Fruit fly (Drosophila melanogaster): ENCODE data around the gene Cen.

Gene Cen

dm6 chr2L:20656110-20656509, 25.5 kb downstream of the Cen start, which contains the start of the genes brun and CG2614 (continued):
- TF ChIP-seq Scr (GFP tag; IDR thresholded peaks at IDR 0.05; ENCODE audit: partially characterized antibody): peak; percentile 94
- peak; percentile 88 for TF ChIP-seq CG9932 (GFP tag; IDR thresholded peaks at IDR 0.05)
- TF ChIP-seq h (optimal IDR thresholded peaks at IDR 0.05): no peak
- peak; percentile 88 for TF ChIP-seq sna (GFP tag; IDR thresholded peaks at IDR 0.05; ENCODE audit: partially characterized antibody)
- TF ChIP-seq ham (GFP tag; IDR thresholded peaks at IDR 0.05): no peak
- TF ChIP-seq jumu (GFP tag; optimal IDR thresholded peaks at IDR 0.05): peak; percentile 82
- peak; percentile 11 for TF ChIP-seq psq (GFP tag; optimal IDR thresholded peaks at IDR 0.05)
- peak; percentile 46 for TF ChIP-seq ems (GFP tag; optimal IDR thresholded peaks at IDR 0.05)
- no peak for TF ChIP-seq gsb-n (tag; optimal IDR thresholded peaks at IDR 0.05)
- peak; percentile 95 for TF ChIP-seq CG4617 (GFP tag; optimal IDR thresholded peaks at IDR 0.05; ENCODE audit: borderline replicate concordance)
- peak; percentile 95 for TF ChIP-seq Dll (GFP tag; IDR thresholded peaks at IDR 0.05; ENCODE audit: partially characterized antibody)
- peak; percentile 39; the same call in 1 of the 2 replicates for TF ChIP-seq CG7372 (GFP tag; IDR thresholded peaks at IDR 0.05)
- TF ChIP-seq Bteb2 (GFP tag; optimal IDR thresholded peaks at IDR 0.05): peak; percentile 73
- peak; percentile 49 for TF ChIP-seq crol (GFP tag; IDR thresholded peaks at IDR 0.05)
- peak; percentile 94 for TF ChIP-seq CG16813 (GFP tag; IDR thresholded peaks at IDR 0.05; ENCODE audit: partially characterized antibody)
- TF ChIP-seq CG13775 (GFP tag; optimal IDR thresholded peaks at IDR 0.05): peak; percentile 84
- TF ChIP-seq CG15696 (tag; optimal IDR thresholded peaks at IDR 0.05): peak; percentile 53
- no peak for TF ChIP-seq CG17612 (GFP tag; IDR thresholded peaks at IDR 0.05)
- peak; percentile 68 for TF ChIP-seq Camta (GFP tag; optimal IDR thresholded peaks at IDR 0.05)
- no peak for TF ChIP-seq CG31441 (GFP tag; IDR thresholded peaks at IDR 0.05)
- TF ChIP-seq Nf-YA (GFP tag; IDR thresholded peaks at IDR 0.05): peak; percentile 73; the same call in 1 of the 2 replicates
- TF ChIP-seq CG12236 (GFP tag; optimal IDR thresholded peaks at IDR 0.05): no peak
- peak; percentile 85 for TF ChIP-seq vnd (GFP tag; IDR thresholded peaks at IDR 0.05; ENCODE audit: partially characterized antibody)
- peak; percentile 99 for TF ChIP-seq Sin3A (optimal IDR thresholded peaks at IDR 0.05)
- peak; percentile 60 for TF ChIP-seq tin (GFP tag; optimal IDR thresholded peaks at IDR 0.05)
- peak; percentile 73 for TF ChIP-seq CG12155 (GFP tag; optimal IDR thresholded peaks at IDR 0.05)
- TF ChIP-seq grn (GFP tag; optimal IDR thresholded peaks at IDR 0.05): peak; percentile 85
- TF ChIP-seq CG10654 (GFP tag; optimal IDR thresholded peaks at IDR 0.05): peak; percentile 53
- peak; percentile 34 for TF ChIP-seq ftz-f1 (GFP tag; optimal IDR thresholded peaks at IDR 0.05)
- TF ChIP-seq CG17186 (GFP tag; optimal IDR thresholded peaks at IDR 0.05): peak; percentile 70
- TF ChIP-seq CG12744 (GFP tag; optimal IDR thresholded peaks at IDR 0.05): peak; percentile 18
- peak; percentile 74 for TF ChIP-seq Dad (GFP tag; optimal IDR thresholded peaks at IDR 0.05)
- TF ChIP-seq ash1 (GFP tag; optimal IDR thresholded peaks at IDR 0.05): no peak
- TF ChIP-seq Poxn (GFP tag; IDR thresholded peaks at IDR 0.05): peak; percentile 13; the same call in 1 of the 2 replicates
- TF ChIP-seq cato (GFP tag; optimal IDR thresholded peaks at IDR 0.05; ENCODE audit: borderline replicate concordance): peak; percentile 39
- TF ChIP-seq CG8478 (optimal IDR thresholded peaks at IDR 0.05): no peak
- peak; percentile 76 for TF ChIP-seq HLH3B (GFP tag; IDR thresholded peaks at IDR 0.05)
- 0 out of 2 replicates have a peak, but pooled peaks have one; percentile 40 for TF ChIP-seq CG11085 (GFP tag; IDR thresholded peaks at IDR 0.05)
- peak; percentile 69 for TF ChIP-seq dmrt11E (tag; optimal IDR thresholded peaks at IDR 0.05)
- TF ChIP-seq CG7271 (tag; optimal IDR thresholded peaks at IDR 0.05): no peak
- TF ChIP-seq HmgZ (tag; optimal IDR thresholded peaks at IDR 0.05): peak; percentile 62
- peak; percentile 26; the same call in 1 of the 3 replicates for TF ChIP-seq CG11093 (GFP tag; IDR thresholded peaks at IDR 0.05)
- TF ChIP-seq Hey (tag; optimal IDR thresholded peaks at IDR 0.05): no peak
- peak; percentile 74 for TF ChIP-seq CHES-1-like (GFP tag; optimal IDR thresholded peaks at IDR 0.05)
- TF ChIP-seq esg (GFP tag; conservative IDR thresholded peaks at IDR 0.05): peak; percentile 74
- TF ChIP-seq CG9609 (GFP tag; optimal IDR thresholded peaks at IDR 0.05): peak; percentile 63
- peak; percentile 85 for TF ChIP-seq hb (GFP tag; IDR thresholded peaks at IDR 0.05; ENCODE audit: partially characterized antibody)
- no peak for TF ChIP-seq CG3407 (GFP tag; optimal IDR thresholded peaks at IDR 0.05)
- peak; percentile 91 for TF ChIP-seq CG34224 (GFP tag; IDR thresholded peaks at IDR 0.05; ENCODE audit: partially characterized antibody)
- peak; percentile 52 for TF ChIP-seq Myb (GFP tag; optimal IDR thresholded peaks at IDR 0.05)
- TF ChIP-seq CG6654 (GFP tag; optimal IDR thresholded peaks at IDR 0.05): no peak
- TF ChIP-seq nerfin-1 (tag; optimal IDR thresholded peaks at IDR 0.05): no peak

Measured in whole organism, embryonic.